Fruit fly (Drosophila melanogaster) whole organism, adult: Measurements from ENCODE around the gene CG7781.

Experiments used
- CG11617 ChIP-seq: fragments of 200-800 bp; sonication (Bioruptor generic); optimal IDR thresholded peaks from 2 replicates; lab custom pipeline; 2017; ENCODE audit warnings: mild to moderate bottlenecking, missing biosample characterization, missing genetic modification reagents, missing genetic modification characterization
- CG12768 ChIP-seq: fragments of 200-800 bp; sonication (Bioruptor generic); optimal IDR thresholded peaks from 2 replicates; lab custom pipeline; 2017; ENCODE audit warnings: missing biosample characterization, missing genetic modification characterization, mild to moderate bottlenecking, moderate library complexity, missing genetic modification reagents
- CG14711 ChIP-seq: fragments of 200-800 bp; sonication (Bioruptor generic); optimal IDR thresholded peaks from 2 replicates; lab custom pipeline; 2018; ENCODE audit warnings: missing biosample characterization, mild to moderate bottlenecking, missing genetic modification characterization, moderate library complexity
- CG1620 ChIP-seq: fragments of 200-800 bp; sonication (Bioruptor generic); optimal IDR thresholded peaks from 2 replicates; lab custom pipeline; 2016; ENCODE audit warnings: missing biosample characterization, missing genetic modification characterization
- Hr96 ChIP-seq: fragments of 200-800 bp; sonication (Bioruptor generic); optimal IDR thresholded peaks from 2 replicates; lab custom pipeline; 2016; ENCODE audit warnings: missing biosample characterization, missing genetic modification characterization
- bab1 ChIP-seq: fragments of 200-800 bp; sonication (Bioruptor generic); optimal IDR thresholded peaks from 3 replicates; lab custom pipeline; 2019; ENCODE audit warnings: missing biosample characterization, mild to moderate bottlenecking, missing genetic modification characterization, moderate library complexity
- cic ChIP-seq: fragments of 200-800 bp; sonication (Bioruptor generic); optimal IDR thresholded peaks from 2 replicates; lab custom pipeline; 2017; ENCODE audit warnings: missing biosample characterization, mild to moderate bottlenecking, missing genetic modification characterization, moderate library complexity
- cnc ChIP-seq, 2 experiments: fragments of >200 bp; optimal IDR thresholded peaks; 2 replicates each; lab custom pipeline; 2017
- kay ChIP-seq: fragments of 200-800 bp; sonication (Bioruptor generic); peaks from one replicate; lab custom pipeline; 2016; ENCODE audit warnings: missing biosample characterization, missing genetic modification characterization, borderline replicate concordance
- ovo ChIP-seq: fragments of 200-800 bp; sonication (Bioruptor generic); optimal IDR thresholded peaks from 2 replicates; lab custom pipeline; 2016; ENCODE audit warnings: missing biosample characterization, missing genetic modification characterization
- pad ChIP-seq: fragments of 200-800 bp; sonication (Bioruptor generic); optimal IDR thresholded peaks from 3 replicates; lab custom pipeline; 2017; ENCODE audit warnings: missing biosample characterization, missing genetic modification characterization, mild to moderate bottlenecking, moderate library complexity, missing genetic modification reagents
- tj ChIP-seq: fragments of 200-800 bp; sonication (Bioruptor generic); optimal IDR thresholded peaks from 3 replicates; lab custom pipeline; 2017; ENCODE audit warnings: missing biosample characterization, mild to moderate bottlenecking, missing genetic modification characterization, moderate library complexity

DNA sequence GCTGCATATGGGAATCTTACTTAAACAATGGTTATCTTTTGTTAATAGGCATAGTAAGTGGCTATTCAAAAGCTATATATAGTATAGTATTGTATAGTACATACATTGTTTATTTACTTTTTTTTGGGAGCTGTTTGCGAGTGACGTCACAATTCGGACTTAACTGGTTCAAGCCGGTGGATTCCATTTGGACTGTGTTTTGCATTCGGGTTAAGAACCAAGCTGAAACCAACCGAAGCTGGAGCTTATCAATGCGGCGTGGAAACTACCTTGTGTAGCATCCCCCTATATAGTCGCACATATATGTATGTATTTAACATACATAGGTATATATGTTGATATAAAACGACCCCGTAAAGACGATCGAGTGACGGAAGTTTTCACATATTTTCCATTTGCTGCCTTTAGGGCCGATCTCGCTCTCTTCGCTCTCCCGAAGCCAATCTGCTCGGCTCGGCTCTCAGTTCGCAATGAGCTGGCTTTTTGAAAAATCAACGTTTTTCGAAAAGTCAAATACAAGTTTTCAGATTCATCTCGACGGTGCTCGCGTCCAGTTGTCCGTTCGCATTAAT, 3.4 kb upstream of the CG7781 start:
- TF ChIP-seq CG12768 (GFP tag; lab: Kevin White, UChicago) (no peak), ovo (GFP tag; lab: Kevin White, UChicago) (no peak), CG1620 (GFP tag; lab: Kevin White, UChicago) (no peak), cnc (optimal IDR thresholded peaks at IDR 0.05; lab: Kevin White, UChicago) (no peak), bab1 (GFP tag; lab: Kevin White, UChicago) (no peak), CG14711 (no peak), cic (GFP tag; lab: Kevin White, UChicago) (no peak), tj (GFP tag; lab: Kevin White, UChicago) (no peak), pad (GFP tag; lab: Kevin White, UChicago) (no peak), kay (GFP tag; lab: Kevin White, UChicago) (peak; percentile 85), Hr96 (no peak), CG11617 (GFP tag; lab: Kevin White, UChicago) (no peak)
